Worm (Caenorhabditis elegans) whole organism, L4/young adult: ENCODE results near the gene W07G4.2.

Experiments used
- dao-5 ChIP-seq: sonication (generic microtip); optimal IDR thresholded peaks from 2 replicates; lab custom pipeline; 2016; ENCODE audit warnings: missing genotype, missing genetic modification characterization, moderate library complexity, missing compliant biosample characterization
- him-1 ChIP-seq: sonication (generic microtip); optimal IDR thresholded peaks from 2 replicates; lab custom pipeline; 2016; ENCODE audit warnings: missing genotype, missing genetic modification reagents, missing genetic modification characterization, missing compliant biosample characterization

- TF ChIP-seq dao-5 (tag; lab: Kevin White, UChicago) (no peak), him-1 (tag; lab: Kevin White, UChicago) (no peak)
Measured at ce11 chrV:13081197-13081747, 44.9 kb upstream of the W07G4.2 start.
